Fruit fly (Drosophila melanogaster) whole organism, embryonic: Measurements from ENCODE around the gene raw.

ENCODE experiments used
- Aef1 ChIP-seq: fragments of 200-800 bp; sonication (Bioruptor generic); IDR thresholded peaks from 3 replicates; pipeline ENCODE4 v1.3.6; 2022; ENCODE audit warnings: missing biosample characterization, missing genetic modification characterization
- BEAF-32 ChIP-seq: fragments of 200-800 bp; sonication (Bioruptor generic); optimal IDR thresholded peaks from 3 replicates; lab custom pipeline; 2017; ENCODE audit warnings: missing biosample characterization, missing genetic modification characterization, mild to moderate bottlenecking, moderate library complexity, missing genetic modification reagents
- CG10321 ChIP-seq: fragments of 200-800 bp; sonication (Bioruptor generic); IDR thresholded peaks from 2 replicates; pipeline ENCODE4 v1.3.6; 2022; ENCODE audit warnings: missing biosample characterization, missing genetic modification characterization
- CG11085 ChIP-seq: fragments of 200-800 bp; sonication (Bioruptor generic); IDR thresholded peaks from 2 replicates; pipeline ENCODE4 v1.3.6; 2022; ENCODE audit warnings: missing biosample characterization, missing genetic modification characterization
- CG11456 ChIP-seq: fragments of 200-800 bp; sonication (Bioruptor generic); IDR thresholded peaks from 3 replicates; pipeline ENCODE4 v1.3.6; 2022; ENCODE audit warnings: missing biosample characterization, missing genetic modification characterization
- CG12299 ChIP-seq: fragments of 200-800 bp; sonication (Bioruptor generic); optimal IDR thresholded peaks from 2 replicates; lab custom pipeline; 2018; ENCODE audit warnings: missing biosample characterization, mild to moderate bottlenecking, missing genetic modification characterization
- CG12942 ChIP-seq: fragments of 200-800 bp; sonication (Bioruptor generic); optimal IDR thresholded peaks from 3 replicates; lab custom pipeline; 2016; ENCODE audit warnings: missing biosample characterization, missing genetic modification characterization
- CG14667 ChIP-seq: fragments of 200-800 bp; sonication (Bioruptor generic); IDR thresholded peaks from 2 replicates; pipeline ENCODE4 v1.3.6; 2022; ENCODE audit warnings: missing biosample characterization, missing genetic modification characterization
- CG15073 ChIP-seq: fragments of 200-800 bp; sonication (Bioruptor generic); optimal IDR thresholded peaks from 2 replicates; lab custom pipeline; 2016; ENCODE audit warnings: missing biosample characterization, missing genetic modification characterization
- CG17568 ChIP-seq: fragments of 200-800 bp; sonication (Bioruptor generic); optimal IDR thresholded peaks from 2 replicates; lab custom pipeline; 2018; ENCODE audit warnings: missing biosample characterization, mild to moderate bottlenecking, missing genetic modification characterization, moderate library complexity
- CG18011 ChIP-seq: fragments of 200-800 bp; sonication (Bioruptor generic); optimal IDR thresholded peaks from 2 replicates; lab custom pipeline; 2017; ENCODE audit warnings: missing biosample characterization, missing genetic modification characterization, mild to moderate bottlenecking, moderate library complexity, missing genotype
- CG2202 ChIP-seq: fragments of 200-800 bp; sonication (Bioruptor generic); optimal IDR thresholded peaks from 2 replicates; lab custom pipeline; 2018; ENCODE audit warnings: missing biosample characterization, mild to moderate bottlenecking, missing genetic modification characterization
- CG32532 ChIP-seq: fragments of 200-800 bp; sonication (Bioruptor generic); IDR thresholded peaks from 2 replicates; pipeline ENCODE4 v1.3.6; 2022; ENCODE audit warnings: missing biosample characterization, missing genetic modification characterization
- CG32772 ChIP-seq: fragments of 200-800 bp; sonication (Bioruptor generic); IDR thresholded peaks from 2 replicates; pipeline ENCODE4 v1.3.6; 2022; ENCODE audit warnings: missing biosample characterization, missing genetic modification characterization
- CG5245 ChIP-seq: fragments of 200-800 bp; sonication (Bioruptor generic); optimal IDR thresholded peaks from 3 replicates; lab custom pipeline; 2016; ENCODE audit warnings: missing biosample characterization, missing genetic modification characterization
- CG8290 ChIP-seq, 3 experiments: fragments of 200-800 bp; sonication (Bioruptor generic); optimal IDR thresholded peaks; 2 replicates each; lab custom pipeline; 2016 to 2019; ENCODE audit warnings: missing biosample characterization in 3 of 3, missing genetic modification characterization in 3 of 3, mild to moderate bottlenecking in 2 of 3, moderate library complexity in 1 of 3
- Dbx ChIP-seq: fragments of 200-800 bp; sonication (Bioruptor generic); IDR thresholded peaks from 3 replicates; pipeline ENCODE4 v1.3.6; 2022; ENCODE audit warnings: missing biosample characterization, missing genetic modification characterization
- E2f1 ChIP-seq: fragments of 200-800 bp; sonication (Bioruptor generic); IDR thresholded peaks from 2 replicates; pipeline ENCODE4 v1.3.6; 2022; ENCODE audit warnings: missing biosample characterization, missing genetic modification characterization
- ERR ChIP-seq: fragments of 200-800 bp; sonication (Bioruptor generic); optimal IDR thresholded peaks from 2 replicates; lab custom pipeline; 2016; ENCODE audit warnings: missing biosample characterization, missing genetic modification characterization
- Fer3 ChIP-seq: fragments of 200-800 bp; sonication (Bioruptor generic); optimal IDR thresholded peaks from 2 replicates; lab custom pipeline; 2018; ENCODE audit warnings: missing biosample characterization, mild to moderate bottlenecking, missing genetic modification characterization, moderate library complexity
- Hmr ChIP-seq: fragments of 200-800 bp; sonication (Bioruptor generic); optimal IDR thresholded peaks from 3 replicates; lab custom pipeline; 2017; ENCODE audit warnings: mild to moderate bottlenecking, missing biosample characterization, missing genetic modification reagents, missing genetic modification characterization
- Lpt ChIP-seq: fragments of >200 bp; optimal IDR thresholded peaks from 2 replicates; lab custom pipeline; 2018; ENCODE audit warnings: missing biosample characterization, missing genetic modification characterization
- Meics ChIP-seq: fragments of 200-800 bp; sonication (Bioruptor generic); optimal IDR thresholded peaks from 2 replicates; lab custom pipeline; 2017; ENCODE audit warnings: missing biosample characterization, mild to moderate bottlenecking, missing genetic modification characterization
- NC2β ChIP-seq: fragments of 200-800 bp; sonication (Bioruptor generic); optimal IDR thresholded peaks from 2 replicates; lab custom pipeline; 2016; ENCODE audit warnings: missing biosample characterization, missing genetic modification characterization
- Nf-YC ChIP-seq: fragments of 200-800 bp; optimal IDR thresholded peaks from 3 replicates; lab custom pipeline; 2019; ENCODE audit warnings: missing biosample characterization, mild to moderate bottlenecking, missing genetic modification characterization, moderate library complexity
- NfI ChIP-seq: fragments of 200-800 bp; sonication (Bioruptor generic); optimal IDR thresholded peaks from 3 replicates; lab custom pipeline; 2018; ENCODE audit warnings: missing biosample characterization, mild to moderate bottlenecking, missing genetic modification characterization, moderate library complexity
- Optix ChIP-seq: fragments of 200-800 bp; sonication (Bioruptor generic); IDR thresholded peaks from 3 replicates; pipeline ENCODE4 v1.3.6; 2022; ENCODE audit warnings: missing biosample characterization, missing genetic modification characterization
- Poxn ChIP-seq: fragments of 200-800 bp; sonication (Bioruptor generic); IDR thresholded peaks from 2 replicates; pipeline ENCODE4 v1.3.6; 2022; ENCODE audit warnings: missing biosample characterization, missing genetic modification characterization
- Sin3A ChIP-seq: fragments of >200 bp; optimal IDR thresholded peaks from 2 replicates; lab custom pipeline; 2018
- Ssrp ChIP-seq: fragments of 200-800 bp; sonication (Bioruptor generic); optimal IDR thresholded peaks from 2 replicates; lab custom pipeline; 2018; ENCODE audit warnings: missing biosample characterization, mild to moderate bottlenecking, missing genetic modification characterization, moderate library complexity
- TFAM ChIP-seq: fragments of 200-800 bp; sonication (Bioruptor generic); optimal IDR thresholded peaks from 2 replicates; lab custom pipeline; 2017; ENCODE audit warnings: missing biosample characterization, missing genetic modification characterization, inconsistent platforms
- ab ChIP-seq: fragments of 200-800 bp; sonication (Bioruptor generic); optimal IDR thresholded peaks from 2 replicates; lab custom pipeline; 2016; ENCODE audit warnings: missing biosample characterization, missing genetic modification characterization
- al ChIP-seq: fragments of 200-800 bp; sonication (Bioruptor generic); IDR thresholded peaks from 2 replicates; pipeline ENCODE4 v1.3.6; 2022; ENCODE audit warnings: missing biosample characterization, missing genetic modification characterization
- ash1 ChIP-seq: fragments of 200-800 bp; sonication (Bioruptor generic); optimal IDR thresholded peaks from 2 replicates; lab custom pipeline; 2018; ENCODE audit warnings: missing biosample characterization, mild to moderate bottlenecking, missing genetic modification characterization
- bcd ChIP-seq: fragments of 200-800 bp; sonication (Bioruptor generic); optimal IDR thresholded peaks from 2 replicates; lab custom pipeline; 2017; ENCODE audit warnings: missing biosample characterization, mild to moderate bottlenecking, missing genetic modification characterization
- cg ChIP-seq: fragments of 200-800 bp; sonication (Bioruptor generic); optimal IDR thresholded peaks from 3 replicates; lab custom pipeline; 2019; ENCODE audit warnings: missing biosample characterization, mild to moderate bottlenecking, missing genetic modification characterization, moderate library complexity
- ci ChIP-seq: fragments of 200-800 bp; sonication (Bioruptor generic); IDR thresholded peaks from 3 replicates; pipeline ENCODE4 v1.3.6; 2022; ENCODE audit warnings: missing biosample characterization, missing genetic modification characterization
- croc ChIP-seq: fragments of 200-800 bp; sonication (Bioruptor generic); conservative IDR thresholded peaks from 3 replicates; pipeline ENCODE4 v1.3.6; 2022; ENCODE audit warnings: missing biosample characterization, missing genetic modification characterization
- cwo ChIP-seq: fragments of 200-800 bp; sonication (Bioruptor generic); optimal IDR thresholded peaks from 3 replicates; lab custom pipeline; 2017; ENCODE audit warnings: missing biosample characterization, missing genetic modification characterization, mild to moderate bottlenecking, moderate library complexity, missing genetic modification reagents
- dysf ChIP-seq: fragments of 200-800 bp; sonication (Bioruptor generic); IDR thresholded peaks from 3 replicates; pipeline ENCODE4 v1.3.6; 2022; ENCODE audit warnings: missing biosample characterization, missing genetic modification characterization
- ems ChIP-seq: fragments of 200-800 bp; sonication (Bioruptor generic); optimal IDR thresholded peaks from 3 replicates; lab custom pipeline; 2016; ENCODE audit warnings: missing biosample characterization, missing genetic modification characterization
- fu2 ChIP-seq: fragments of 200-800 bp; sonication (Bioruptor generic); optimal IDR thresholded peaks from 2 replicates; lab custom pipeline; 2016; ENCODE audit warnings: missing biosample characterization, missing genetic modification characterization
- jing ChIP-seq: fragments of 200-800 bp; sonication (Bioruptor generic); optimal IDR thresholded peaks from 2 replicates; lab custom pipeline; 2018; ENCODE audit warnings: missing biosample characterization, mild to moderate bottlenecking, missing genetic modification characterization
- klu ChIP-seq: fragments of 200-800 bp; sonication (Bioruptor generic); IDR thresholded peaks from 2 replicates; pipeline ENCODE4 v1.3.6; 2022; ENCODE audit warnings: missing biosample characterization, missing genetic modification characterization
- lmd ChIP-seq: fragments of 200-800 bp; sonication (Bioruptor generic); IDR thresholded peaks from 2 replicates; pipeline ENCODE4 v1.3.6; 2022; ENCODE audit warnings: missing biosample characterization, missing genetic modification characterization
- pho ChIP-seq: fragments of 200-800 bp; sonication (Bioruptor generic); optimal IDR thresholded peaks from 2 replicates; lab custom pipeline; 2016; ENCODE audit warnings: missing biosample characterization, missing genetic modification characterization
- run ChIP-seq: fragments of 200-800 bp; sonication (Bioruptor generic); optimal IDR thresholded peaks from 3 replicates; lab custom pipeline; 2018; ENCODE audit warnings: missing biosample characterization, mild to moderate bottlenecking, missing genetic modification characterization
- slp2 ChIP-seq: fragments of 200-800 bp; sonication (Bioruptor generic); optimal IDR thresholded peaks from 2 replicates; lab custom pipeline; 2016; ENCODE audit warnings: missing biosample characterization, missing genetic modification characterization
- so ChIP-seq: fragments of 200-800 bp; sonication (Bioruptor generic); IDR thresholded peaks from 3 replicates; pipeline ENCODE4 v1.3.6; 2022; ENCODE audit warnings: missing biosample characterization, missing genetic modification characterization
- tap ChIP-seq: fragments of 200-800 bp; optimal IDR thresholded peaks from 3 replicates; lab custom pipeline; 2019; ENCODE audit warnings: missing biosample characterization, mild to moderate bottlenecking, missing genetic modification characterization, moderate library complexity

The raw gene

DNA sequence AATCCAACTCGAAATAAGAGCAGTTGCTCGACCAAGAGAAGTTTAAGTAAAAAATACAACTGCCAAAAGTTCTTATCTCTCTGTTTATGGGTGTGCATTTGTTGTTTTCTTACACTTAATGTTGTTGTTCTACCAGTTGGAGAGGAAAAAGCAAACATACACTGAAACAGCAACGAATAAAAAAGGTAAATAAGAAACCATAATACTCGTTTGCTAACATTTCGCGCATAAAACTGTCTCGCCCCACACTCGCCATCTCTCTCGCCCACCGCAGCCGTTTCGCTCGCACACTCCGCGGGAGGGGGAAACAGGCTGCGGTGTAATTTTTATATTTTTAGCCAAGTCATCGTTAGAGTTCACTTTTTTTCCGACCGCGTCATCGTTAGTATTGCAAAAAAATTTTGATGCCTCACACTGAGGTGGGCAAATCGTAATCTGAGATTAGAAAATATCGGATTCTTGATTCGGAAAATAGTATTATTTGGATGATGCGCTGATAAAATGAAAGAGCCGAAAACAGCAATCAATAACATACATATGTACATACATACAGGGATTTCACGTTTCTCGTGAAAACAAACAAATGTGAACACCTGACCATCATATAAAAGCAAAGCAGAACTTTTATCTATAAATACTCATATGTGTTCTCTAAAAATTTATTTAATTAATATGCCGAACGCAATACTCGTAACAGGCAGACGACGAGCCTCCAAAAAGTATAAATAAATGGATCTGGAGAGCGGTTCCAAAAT, 47.9 kb downstream of the raw start (continued):
- TF ChIP-seq CG18011 (GFP tag; lab: Kevin White, UChicago) (peak; percentile 9), Fer3 (tag; lab: Kevin White, UChicago) (peak; percentile 35), NC2β (GFP tag; lab: Kevin White, UChicago) (no peak), al (GFP tag; lab: Robert Waterston, UW) (peak; percentile 14; the same call in 1 of the 2 replicates), Aef1 (0 out of 3 replicates have a peak, but pooled peaks have one; percentile 33), jing (no peak), bcd (GFP tag; lab: Kevin White, UChicago) (no peak), Poxn (GFP tag; lab: Robert Waterston, UW) (no peak), slp2 (no peak), CG12942 (GFP tag; lab: Kevin White, UChicago) (no peak), fu2 (GFP tag; lab: Kevin White, UChicago) (peak; percentile 12), Meics (GFP tag; lab: Kevin White, UChicago) (peak; percentile 52), Lpt (no peak), NfI (GFP tag; lab: Kevin White, UChicago) (no peak), CG5245 (GFP tag; lab: Kevin White, UChicago) (no peak), CG8290 (GFP tag; optimal IDR thresholded peaks at IDR 0.05; lab: Kevin White, UChicago) (no peak), CG8290 (tag; optimal IDR thresholded peaks at IDR 0.05; lab: Kevin White, UChicago) (peak in 1 of 2 experiments; percentile 37), CG10321 (GFP tag; lab: Robert Waterston, UW) (peak; percentile 77), CG12299 (tag; lab: Kevin White, UChicago) (peak; percentile 33), Sin3A (no peak), CG11085 (GFP tag; lab: Robert Waterston, UW) (0 out of 2 replicates have a peak, but pooled peaks have one; percentile 8), pho (peak; percentile 49), lmd (GFP tag; lab: Robert Waterston, UW) (peak; percentile 26; the same call in 1 of the 2 replicates), klu (GFP tag; lab: Robert Waterston, UW) (no peak), cwo (peak; percentile 2), CG17568 (GFP tag; lab: Kevin White, UChicago) (peak; percentile 27), Dbx (GFP tag; lab: Robert Waterston, UW) (0 out of 3 replicates have a peak, but pooled peaks have one; percentile 46), CG32532 (peak; percentile 68), Hmr (peak; percentile 86), so (GFP tag; lab: Robert Waterston, UW) (0 out of 3 replicates have a peak, but pooled peaks have one; percentile 33), Optix (no peak), CG32772 (GFP tag; lab: Robert Waterston, UW) (no peak), E2f1 (GFP tag; lab: Robert Waterston, UW) (no peak), ash1 (GFP tag; lab: Kevin White, UChicago) (no peak), tap (no peak), cg (GFP tag; lab: Kevin White, UChicago) (no peak), CG15073 (GFP tag; lab: Kevin White, UChicago) (no peak), CG14667 (no peak), dysf (GFP tag; lab: Robert Waterston, UW) (peak; percentile 49; the same call in 2 of the 3 replicates), BEAF-32 (GFP tag; lab: Kevin White, UChicago) (no peak), CG2202 (no peak), ab (no peak), croc (no peak), TFAM (GFP tag; lab: Kevin White, UChicago) (no peak), run (tag; lab: Kevin White, UChicago) (no peak), ERR (peak; percentile 18), ems (GFP tag; lab: Kevin White, UChicago) (no peak), ci (GFP tag; lab: Robert Waterston, UW) (peak; percentile 18; the same call in 1 of the 3 replicates), Nf-YC (tag; lab: Kevin White, UChicago) (no peak), CG11456 (0 out of 3 replicates have a peak, but pooled peaks have one; percentile 43), Ssrp (no peak)
